Fruit fly (Drosophila melanogaster) whole organism, embryonic: ENCODE data around the gene CG43121.

Experiments
- BEAF-32 ChIP-seq: fragments of 200-800 bp; sonication (Bioruptor generic); optimal IDR thresholded peaks from 3 replicates; lab custom pipeline; 2017; ENCODE audit warnings: missing biosample characterization, missing genetic modification characterization, mild to moderate bottlenecking, moderate library complexity, missing genetic modification reagents
- Bteb2 ChIP-seq: fragments of 200-800 bp; sonication (Bioruptor generic); optimal IDR thresholded peaks from 2 replicates; lab custom pipeline; 2016; ENCODE audit warnings: missing biosample characterization, missing genetic modification characterization
- CG1024 ChIP-seq: fragments of 200-800 bp; sonication (Bioruptor generic); IDR thresholded peaks from 2 replicates; pipeline ENCODE4 v1.3.6; 2022; ENCODE audit warnings: missing biosample characterization, missing genetic modification characterization
- CG10543 ChIP-seq: fragments of 200-800 bp; sonication (Bioruptor generic); optimal IDR thresholded peaks from 3 replicates; lab custom pipeline; 2017; ENCODE audit warnings: missing biosample characterization, mild to moderate bottlenecking, missing genetic modification characterization, moderate library complexity
- CG10654 ChIP-seq: fragments of 200-800 bp; sonication (Bioruptor generic); optimal IDR thresholded peaks from 2 replicates; lab custom pipeline; 2016; ENCODE audit warnings: missing biosample characterization, missing genetic modification characterization
- CG11093 ChIP-seq: fragments of 200-800 bp; sonication (Bioruptor generic); IDR thresholded peaks from 3 replicates; pipeline ENCODE4 v1.3.6; 2022; ENCODE audit warnings: missing biosample characterization, missing genetic modification characterization
- CG12104 ChIP-seq: fragments of 200-800 bp; sonication (Bioruptor generic); optimal IDR thresholded peaks from 3 replicates; lab custom pipeline; 2016; ENCODE audit warnings: missing biosample characterization, missing genetic modification characterization
- CG13123 ChIP-seq: fragments of 200-800 bp; sonication (Bioruptor generic); optimal IDR thresholded peaks from 2 replicates; lab custom pipeline; 2016; ENCODE audit warnings: missing biosample characterization, missing genetic modification characterization
- CG13287 ChIP-seq: fragments of 200-800 bp; sonication (Bioruptor generic); IDR thresholded peaks from 2 replicates; pipeline ENCODE4 v1.3.6; 2022; ENCODE audit warnings: missing biosample characterization, missing genetic modification characterization; ENCODE audit not compliant: partially characterized antibody
- CG13624 ChIP-seq: fragments of 200-800 bp; sonication (Bioruptor generic); optimal IDR thresholded peaks from 2 replicates; lab custom pipeline; 2016; ENCODE audit warnings: missing biosample characterization, missing genetic modification characterization
- CG14050 ChIP-seq: fragments of 200-800 bp; sonication (Bioruptor generic); IDR thresholded peaks from 3 replicates; pipeline ENCODE4 v1.3.6; 2022; ENCODE audit warnings: missing biosample characterization, missing genetic modification characterization
- CG15011 ChIP-seq: fragments of 200-800 bp; sonication (Bioruptor generic); optimal IDR thresholded peaks from 3 replicates; lab custom pipeline; 2018; ENCODE audit warnings: missing biosample characterization, mild to moderate bottlenecking, missing genetic modification characterization
- CG1602 ChIP-seq: fragments of 200-800 bp; sonication (Bioruptor generic); optimal IDR thresholded peaks from 3 replicates; lab custom pipeline; 2016; ENCODE audit warnings: missing biosample characterization, missing genetic modification characterization
- CG16863 ChIP-seq: fragments of 200-800 bp; sonication (Bioruptor generic); optimal IDR thresholded peaks from 3 replicates; lab custom pipeline; 2016; ENCODE audit warnings: missing biosample characterization, missing genetic modification characterization
- CG17568 ChIP-seq: fragments of 200-800 bp; sonication (Bioruptor generic); optimal IDR thresholded peaks from 2 replicates; lab custom pipeline; 2018; ENCODE audit warnings: missing biosample characterization, mild to moderate bottlenecking, missing genetic modification characterization, moderate library complexity
- CG1832 ChIP-seq: fragments of 200-800 bp; sonication (Bioruptor generic); optimal IDR thresholded peaks from 2 replicates; lab custom pipeline; 2017; ENCODE audit warnings: missing biosample characterization, mild to moderate bottlenecking, missing genetic modification characterization, inconsistent platforms
- CG2202 ChIP-seq: fragments of 200-800 bp; sonication (Bioruptor generic); optimal IDR thresholded peaks from 2 replicates; lab custom pipeline; 2018; ENCODE audit warnings: missing biosample characterization, mild to moderate bottlenecking, missing genetic modification characterization
- CG30431 ChIP-seq: fragments of 200-800 bp; sonication (Bioruptor generic); optimal IDR thresholded peaks from 2 replicates; lab custom pipeline; 2017; ENCODE audit warnings: missing biosample characterization, missing genetic modification characterization
- CG32532 ChIP-seq: fragments of 200-800 bp; sonication (Bioruptor generic); IDR thresholded peaks from 2 replicates; pipeline ENCODE4 v1.3.6; 2022; ENCODE audit warnings: missing biosample characterization, missing genetic modification characterization
- CG4404 ChIP-seq: fragments of 200-800 bp; sonication (Bioruptor generic); IDR thresholded peaks from 2 replicates; pipeline ENCODE4 v1.3.6; 2022; ENCODE audit warnings: missing biosample characterization, missing genetic modification characterization
- CG6175 ChIP-seq: fragments of 200-800 bp; sonication (Bioruptor generic); IDR thresholded peaks from 3 replicates; pipeline ENCODE4 v1.3.6; 2022; ENCODE audit warnings: missing biosample characterization, missing genetic modification characterization
- CG8924 ChIP-seq: fragments of 200-800 bp; optimal IDR thresholded peaks from 3 replicates; lab custom pipeline; 2019; ENCODE audit warnings: missing biosample characterization, mild to moderate bottlenecking, missing genetic modification characterization, moderate library complexity
- CTCF ChIP-seq: fragments of 200-800 bp; sonication (Bioruptor generic); optimal IDR thresholded peaks from 2 replicates; lab custom pipeline; 2017; ENCODE audit warnings: missing biosample characterization, mild to moderate bottlenecking, missing genetic modification characterization, moderate library complexity
- D ChIP-seq, 2 experiments: fragments of 200-800 bp in 1 of 2; fragments of >200 bp in 1 of 2; sonication (Bioruptor generic) in 1 of 2; optimal IDR thresholded peaks; 2 replicates in 1 of 2; 3 replicates in 1 of 2; lab custom pipeline; 2017; ENCODE audit warnings: mild to moderate bottlenecking in 1 of 2, missing biosample characterization in 1 of 2, missing genetic modification characterization in 1 of 2, missing genetic modification reagents in 1 of 2
- D19A ChIP-seq: fragments of 200-800 bp; optimal IDR thresholded peaks from 3 replicates; lab custom pipeline; 2019; ENCODE audit warnings: missing biosample characterization, mild to moderate bottlenecking, missing genetic modification characterization, moderate library complexity
- Dbx ChIP-seq: fragments of 200-800 bp; sonication (Bioruptor generic); IDR thresholded peaks from 3 replicates; pipeline ENCODE4 v1.3.6; 2022; ENCODE audit warnings: missing biosample characterization, missing genetic modification characterization
- E2f1 ChIP-seq: fragments of 200-800 bp; sonication (Bioruptor generic); IDR thresholded peaks from 2 replicates; pipeline ENCODE4 v1.3.6; 2022; ENCODE audit warnings: missing biosample characterization, missing genetic modification characterization
- Elba2 ChIP-seq: fragments of 200-800 bp; sonication (Bioruptor generic); optimal IDR thresholded peaks from 3 replicates; lab custom pipeline; 2016; ENCODE audit warnings: missing biosample characterization, missing genetic modification characterization
- H15 ChIP-seq: fragments of 200-800 bp; sonication (Bioruptor generic); IDR thresholded peaks from 3 replicates; pipeline ENCODE4 v1.3.6; 2022; ENCODE audit warnings: missing biosample characterization, missing genetic modification characterization
- HmgD ChIP-seq: fragments of 200-800 bp; sonication (Bioruptor generic); optimal IDR thresholded peaks from 3 replicates; lab custom pipeline; 2016; ENCODE audit warnings: missing biosample characterization, missing genetic modification characterization
- Jarid2 ChIP-seq: fragments of 200-800 bp; sonication (Bioruptor generic); optimal IDR thresholded peaks from 3 replicates; lab custom pipeline; 2017; ENCODE audit warnings: mild to moderate bottlenecking, missing biosample characterization, missing genetic modification reagents, missing genetic modification characterization
- Lim3 ChIP-seq: fragments of 200-800 bp; sonication (Bioruptor generic); IDR thresholded peaks from 2 replicates; pipeline ENCODE4 v1.3.6; 2022; ENCODE audit warnings: missing biosample characterization, missing genetic modification characterization
- Lpt ChIP-seq: fragments of >200 bp; optimal IDR thresholded peaks from 2 replicates; lab custom pipeline; 2018; ENCODE audit warnings: missing biosample characterization, missing genetic modification characterization
- NFAT ChIP-seq: fragments of 200-800 bp; sonication (Bioruptor generic); IDR thresholded peaks from 2 replicates; pipeline ENCODE4 v1.3.6; 2022; ENCODE audit warnings: missing biosample characterization, missing genetic modification characterization
- Nf-YB ChIP-seq: fragments of 200-800 bp; sonication (Bioruptor generic); optimal IDR thresholded peaks from 3 replicates; lab custom pipeline; 2019; ENCODE audit warnings: missing biosample characterization, mild to moderate bottlenecking, missing genetic modification characterization, moderate library complexity
- Pdp1 ChIP-seq, 2 experiments: fragments of 200-800 bp; sonication (Bioruptor generic); optimal IDR thresholded peaks; 3 replicates each; lab custom pipeline; 2016; ENCODE audit warnings: missing biosample characterization in 2 of 2, missing genetic modification characterization in 2 of 2, mild to moderate bottlenecking in 1 of 2, moderate library complexity in 1 of 2
- Spps ChIP-seq: fragments of 200-800 bp; sonication (Bioruptor generic); optimal IDR thresholded peaks from 2 replicates; lab custom pipeline; 2018; ENCODE audit warnings: missing biosample characterization, mild to moderate bottlenecking, missing genetic modification characterization
- Trl ChIP-seq, 3 experiments: fragments of >200 bp in 2 of 3; fragments of 200-800 bp in 1 of 3; sonication (Bioruptor generic) in 1 of 3; optimal IDR thresholded peaks; 2 replicates in 1 of 3; 3 replicates in 2 of 3; lab custom pipeline; 2016 to 2017; ENCODE audit warnings: missing biosample characterization in 1 of 3, missing genetic modification characterization in 1 of 3
- ash1 ChIP-seq: fragments of 200-800 bp; sonication (Bioruptor generic); optimal IDR thresholded peaks from 2 replicates; lab custom pipeline; 2018; ENCODE audit warnings: missing biosample characterization, mild to moderate bottlenecking, missing genetic modification characterization
- br ChIP-seq: fragments of >200 bp; optimal IDR thresholded peaks from 2 replicates; lab custom pipeline; 2017
- croc ChIP-seq: fragments of 200-800 bp; sonication (Bioruptor generic); conservative IDR thresholded peaks from 3 replicates; pipeline ENCODE4 v1.3.6; 2022; ENCODE audit warnings: missing biosample characterization, missing genetic modification characterization
- fd96Cb ChIP-seq: fragments of 200-800 bp; sonication (Bioruptor generic); optimal IDR thresholded peaks from 2 replicates; lab custom pipeline; 2018; ENCODE audit warnings: missing biosample characterization, mild to moderate bottlenecking, missing genetic modification characterization, moderate library complexity
- jing ChIP-seq: fragments of 200-800 bp; sonication (Bioruptor generic); optimal IDR thresholded peaks from 2 replicates; lab custom pipeline; 2018; ENCODE audit warnings: missing biosample characterization, mild to moderate bottlenecking, missing genetic modification characterization
- ken ChIP-seq: fragments of 200-800 bp; sonication (Bioruptor generic); IDR thresholded peaks from 3 replicates; pipeline ENCODE4 v1.3.6; 2022; ENCODE audit warnings: missing biosample characterization, missing genetic modification characterization
- lola ChIP-seq, 3 experiments: fragments of >200 bp in 2 of 3; fragments of 200-800 bp in 1 of 3; sonication (Bioruptor generic) in 1 of 3; optimal IDR thresholded peaks; 2 replicates each; lab custom pipeline; 2017 to 2019; ENCODE audit warnings: missing biosample characterization in 3 of 3, missing genetic modification characterization in 3 of 3, mild to moderate bottlenecking in 1 of 3, moderate library complexity in 1 of 3
- nerfin-1 ChIP-seq: fragments of 200-800 bp; sonication (Bioruptor generic); optimal IDR thresholded peaks from 3 replicates; lab custom pipeline; 2019; ENCODE audit warnings: missing biosample characterization, mild to moderate bottlenecking, missing genetic modification characterization, moderate library complexity
- nmo ChIP-seq: fragments of 200-800 bp; sonication (Bioruptor generic); optimal IDR thresholded peaks from 2 replicates; lab custom pipeline; 2018; ENCODE audit warnings: missing biosample characterization, mild to moderate bottlenecking, missing genetic modification characterization, moderate library complexity
- twi ChIP-seq: fragments of 200-800 bp; optimal IDR thresholded peaks from 2 replicates; lab custom pipeline; 2019; ENCODE audit warnings: missing biosample characterization, mild to moderate bottlenecking, missing genetic modification characterization, moderate library complexity
- unpg ChIP-seq: fragments of 200-800 bp; sonication (Bioruptor generic); optimal IDR thresholded peaks from 3 replicates; lab custom pipeline; 2018; ENCODE audit warnings: missing biosample characterization, mild to moderate bottlenecking, missing genetic modification characterization, moderate library complexity
- z ChIP-seq: fragments of 200-800 bp; sonication (Bioruptor generic); IDR thresholded peaks from 3 replicates; pipeline ENCODE4 v1.3.6; 2022; ENCODE audit warnings: missing biosample characterization, missing genetic modification characterization

The CG43121 gene

dm6 chr3L:14665802-14666351 is 6.4 kb downstream of the CG43121 start (continued):
- TF ChIP-seq CG16863 (peak; percentile 88), HmgD (GFP tag; lab: Kevin White, UChicago) (peak; percentile 76), CG10654 (GFP tag; lab: Kevin White, UChicago) (peak; percentile 83), twi (tag; lab: Kevin White, UChicago) (peak; percentile 78), unpg (GFP tag; lab: Kevin White, UChicago) (peak; percentile 92), CG12104 (GFP tag; lab: Kevin White, UChicago) (peak; percentile 73), croc (peak; percentile 79), CG30431 (GFP tag; lab: Kevin White, UChicago) (peak; percentile 82), H15 (GFP tag; lab: Robert Waterston, UW) (peak; percentile 89), lola (GFP tag; optimal IDR thresholded peaks at IDR 0.05; lab: Kevin White, UChicago) (peak in 1 of 3 experiments; percentile 89), nmo (peak; percentile 91), CG6175 (GFP tag; lab: Robert Waterston, UW) (peak; percentile 69; the same call in 1 of the 3 replicates), ken (GFP tag; lab: Robert Waterston, UW) (peak; percentile 81), z (GFP tag; lab: Robert Waterston, UW) (no peak), Nf-YB (peak; percentile 79), CG13624 (GFP tag; lab: Kevin White, UChicago) (peak; percentile 93), D (optimal IDR thresholded peaks at IDR 0.05; lab: Kevin White, UChicago) (no peak), D (GFP tag; optimal IDR thresholded peaks at IDR 0.05; lab: Kevin White, UChicago) (peak; percentile 89), CG8924 (peak; percentile 92), NFAT (GFP tag; lab: Robert Waterston, UW) (peak; percentile 76), Pdp1 (GFP tag; optimal IDR thresholded peaks at IDR 0.05; lab: Kevin White, UChicago) (peak; percentile 82 to 91), CG4404 (GFP tag; lab: Robert Waterston, UW) (peak; percentile 80), Bteb2 (GFP tag; lab: Kevin White, UChicago) (peak; percentile 77), Dbx (GFP tag; lab: Robert Waterston, UW) (peak; percentile 77), CG1602 (GFP tag; lab: Kevin White, UChicago) (peak; percentile 87), nerfin-1 (tag; lab: Kevin White, UChicago) (peak; percentile 49), Jarid2 (GFP tag; lab: Kevin White, UChicago) (peak; percentile 54), Trl (optimal IDR thresholded peaks at IDR 0.05; lab: Kevin White, UChicago) (no peak), Trl (GFP tag; optimal IDR thresholded peaks at IDR 0.05; lab: Kevin White, UChicago) (peak; percentile 89), D19A (tag; lab: Kevin White, UChicago) (peak; percentile 86), ash1 (peak; percentile 44), jing (GFP tag; lab: Kevin White, UChicago) (peak; percentile 80), CG32532 (GFP tag; lab: Robert Waterston, UW) (peak; percentile 81), CG13287 (GFP tag; lab: Robert Waterston, UW) (no peak), CG17568 (GFP tag; lab: Kevin White, UChicago) (peak; percentile 86), E2f1 (GFP tag; lab: Robert Waterston, UW) (peak; percentile 83), Elba2 (GFP tag; lab: Kevin White, UChicago) (peak; percentile 23), CG11093 (GFP tag; lab: Robert Waterston, UW) (peak; percentile 78; the same call in 2 of the 3 replicates), Spps (tag; lab: Kevin White, UChicago) (peak; percentile 85), CG13123 (GFP tag; lab: Kevin White, UChicago) (peak; percentile 78), Lim3 (no peak), CG2202 (tag; lab: Kevin White, UChicago) (peak; percentile 85), fd96Cb (tag; lab: Kevin White, UChicago) (peak; percentile 91), Lpt (no peak), BEAF-32 (GFP tag; lab: Kevin White, UChicago) (no peak), CG1832 (no peak), CG14050 (GFP tag; lab: Robert Waterston, UW) (peak; percentile 81), CTCF (peak; percentile 62), br (lab: Kevin White, UChicago) (no peak), CG15011 (GFP tag; lab: Kevin White, UChicago) (peak; percentile 82), CG10543 (GFP tag; lab: Kevin White, UChicago) (peak; percentile 76), CG1024 (GFP tag; lab: Robert Waterston, UW) (peak; percentile 66)
